Fruit fly (Drosophila melanogaster): ENCODE data around the gene CG13786.

The CG13786 gene

DNA sequence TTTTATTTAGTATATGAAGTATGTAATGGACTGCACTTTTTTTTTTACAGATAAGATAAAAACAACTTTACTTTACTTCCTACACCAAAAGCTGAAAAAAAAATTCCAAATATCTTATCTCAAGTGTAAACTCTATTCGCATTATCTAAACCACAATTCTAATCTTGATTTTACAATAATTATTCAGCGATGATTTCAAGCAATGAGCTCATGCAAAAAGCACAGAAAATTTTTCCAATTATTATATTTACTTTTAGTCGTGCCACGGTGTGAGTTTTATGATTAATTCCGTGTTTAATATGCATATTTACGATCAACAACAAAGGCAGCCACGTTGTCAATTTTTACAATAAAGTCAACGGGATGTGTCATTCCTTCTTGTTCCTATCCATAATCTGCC is 36.5 kb downstream of the CG13786 start (continued):
- TF ChIP-seq Stat92E (GFP tag; optimal IDR thresholded peaks at IDR 0.05) (no peak), CG7987 (GFP tag; optimal IDR thresholded peaks at IDR 0.05) (no peak), CG4707 (GFP tag; optimal IDR thresholded peaks at IDR 0.05) (no peak), CG13287 (GFP tag; IDR thresholded peaks at IDR 0.05; ENCODE audit: partially characterized antibody) (no peak), sd (tag; optimal IDR thresholded peaks at IDR 0.05) (peak; percentile 10), Med (GFP tag) (peak; percentile 1), CG15514 (GFP tag; optimal IDR thresholded peaks at IDR 0.05) (peak; percentile 3), crol (GFP tag; IDR thresholded peaks at IDR 0.05) (no peak), CG1233 (GFP tag; optimal IDR thresholded peaks at IDR 0.05) (peak; percentile 4), Nf-YC (tag; optimal IDR thresholded peaks at IDR 0.05) (no peak), Sox100B (GFP tag; optimal IDR thresholded peaks at IDR 0.05) (no peak), shn (GFP tag; optimal IDR thresholded peaks at IDR 0.05) (no peak), NC2β (GFP tag; optimal IDR thresholded peaks at IDR 0.05) (no peak), Atf-2 (GFP tag; optimal IDR thresholded peaks at IDR 0.05) (no peak), danr (GFP tag; IDR thresholded peaks at IDR 0.05) (no peak), GATAe (GFP tag; conservative IDR thresholded peaks at IDR 0.05) (peak; percentile 50; the same call in 1 of the 2 replicates), repo (GFP tag; optimal IDR thresholded peaks at IDR 0.05) (no peak), CG14965 (GFP tag; optimal IDR thresholded peaks at IDR 0.05; ENCODE audit: borderline replicate concordance) (no peak), scrt (GFP tag; optimal IDR thresholded peaks at IDR 0.05) (no peak), chn (GFP tag; optimal IDR thresholded peaks at IDR 0.05) (no peak)

DNA sequence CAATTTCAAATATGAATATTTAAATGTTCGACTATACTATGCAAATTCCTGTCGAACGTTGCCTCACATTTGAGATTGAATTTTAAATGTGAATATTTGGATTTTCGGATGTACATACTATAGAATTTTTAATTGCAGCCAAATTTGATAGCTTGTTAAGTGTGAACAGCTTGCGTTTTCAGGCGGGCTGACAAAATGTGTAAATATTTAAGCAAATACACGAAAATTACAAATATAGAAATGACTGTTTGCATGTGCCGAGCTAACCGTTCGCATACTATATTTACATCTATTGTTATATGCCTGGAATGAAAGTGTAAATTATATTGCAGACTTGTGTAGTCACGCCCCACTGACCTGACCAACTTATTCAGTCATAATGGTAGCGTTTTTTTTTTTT is 37.1 kb downstream of the CG13786 start:
- no peak for TF ChIP-seq CG12155 (GFP tag; optimal IDR thresholded peaks at IDR 0.05)
- TF ChIP-seq CG13296 (GFP tag; optimal IDR thresholded peaks at IDR 0.05): peak; percentile 54
- no peak for TF ChIP-seq kay (GFP tag; optimal IDR thresholded peaks at IDR 0.05)
- no peak for TF ChIP-seq zen (tag; optimal IDR thresholded peaks at IDR 0.05)
- no peak for TF ChIP-seq Spps (tag; optimal IDR thresholded peaks at IDR 0.05)
- TF ChIP-seq Oaz (GFP tag; IDR thresholded peaks at IDR 0.05): no peak
- TF ChIP-seq Med (GFP tag): peak; percentile 79
- TF ChIP-seq Mes4 (GFP tag; optimal IDR thresholded peaks at IDR 0.05): no peak
- TF ChIP-seq CG7987 (GFP tag; optimal IDR thresholded peaks at IDR 0.05): peak; percentile 21
- peak; percentile 4 for TF ChIP-seq CG17359 (tag; optimal IDR thresholded peaks at IDR 0.05)
- peak; percentile 39 for TF ChIP-seq CG2678 (tag; optimal IDR thresholded peaks at IDR 0.05)
- TF ChIP-seq sd (tag; optimal IDR thresholded peaks at IDR 0.05): no peak
- TF ChIP-seq pita (GFP tag; optimal IDR thresholded peaks at IDR 0.05): no peak
- peak; percentile 59 for TF ChIP-seq lab (GFP tag; optimal IDR thresholded peaks at IDR 0.05)
- no peak for TF ChIP-seq tap (tag; optimal IDR thresholded peaks at IDR 0.05)
- TF ChIP-seq CG32532 (GFP tag; IDR thresholded peaks at IDR 0.05): no peak
- peak; percentile 35 for TF ChIP-seq CG18599 (GFP tag; optimal IDR thresholded peaks at IDR 0.05)
- peak; percentile 64 for TF ChIP-seq HHEX (GFP tag; optimal IDR thresholded peaks at IDR 0.05)
- no peak for TF ChIP-seq crp (GFP tag; optimal IDR thresholded peaks at IDR 0.05)
- TF ChIP-seq pfk (GFP tag; optimal IDR thresholded peaks at IDR 0.05): no peak
- TF ChIP-seq CG8290 (GFP tag; optimal IDR thresholded peaks at IDR 0.05): no peak
- TF ChIP-seq CG8290 (tag; optimal IDR thresholded peaks at IDR 0.05): peak in 1 of 2 experiments; percentile 62
- TF ChIP-seq CG7786 (GFP tag; optimal IDR thresholded peaks at IDR 0.05): no peak
- no peak for TF ChIP-seq Sox102F (GFP tag; optimal IDR thresholded peaks at IDR 0.05)
- TF ChIP-seq CG12104 (GFP tag; optimal IDR thresholded peaks at IDR 0.05): no peak
- no peak for TF ChIP-seq Ets65A (GFP tag)
- no peak for TF ChIP-seq H2.0 (GFP tag; IDR thresholded peaks at IDR 0.05)
- TF ChIP-seq Elba2 (GFP tag; optimal IDR thresholded peaks at IDR 0.05): no peak
- peak; percentile 24 for TF ChIP-seq fd3F (GFP tag; optimal IDR thresholded peaks at IDR 0.05)
- no peak for TF ChIP-seq CG4730 (GFP tag; IDR thresholded peaks at IDR 0.05)
- TF ChIP-seq CG12071 (GFP tag; optimal IDR thresholded peaks at IDR 0.05): peak; percentile 41
- TF ChIP-seq ftz-f1 (GFP tag; optimal IDR thresholded peaks at IDR 0.05): no peak
- TF ChIP-seq odd (GFP tag; optimal IDR thresholded peaks at IDR 0.05): no peak
- TF ChIP-seq CG13424 (tag; optimal IDR thresholded peaks at IDR 0.05): no peak
